Fruit fly (Drosophila melanogaster): ENCODE results near the gene CG7099.

CG7099 gene

dm6 chr2L:13367378-13367777 lies 20.0 kb upstream of the CG7099 start, which contains the start of gene Tap42 (continued):
- TF ChIP-seq MBD-R2 (GFP tag; IDR thresholded peaks at IDR 0.05) (peak; percentile 76), BEAF-32 (GFP tag; optimal IDR thresholded peaks at IDR 0.05) (peak; percentile 10), CG34376 (GFP tag; optimal IDR thresholded peaks at IDR 0.05) (peak; percentile 35), rib (GFP tag; IDR thresholded peaks at IDR 0.05) (peak; percentile 81; the same call in 1 of the 2 replicates), CG8924 (tag; optimal IDR thresholded peaks at IDR 0.05) (peak; percentile 27), CG10959 (GFP tag; IDR thresholded peaks at IDR 0.05) (no peak), CG7839 (tag; optimal IDR thresholded peaks at IDR 0.05) (peak; percentile 12), nerfin-1 (tag; optimal IDR thresholded peaks at IDR 0.05) (peak; percentile 41), CG13894 (tag; optimal IDR thresholded peaks at IDR 0.05) (peak; percentile 31), CG15479 (GFP tag; optimal IDR thresholded peaks at IDR 0.05) (peak; percentile 24), Dad (GFP tag; optimal IDR thresholded peaks at IDR 0.05) (no peak), ase (GFP tag; IDR thresholded peaks at IDR 0.05) (no peak), CG16779 (GFP tag; IDR thresholded peaks at IDR 0.05) (no peak), CG12659 (GFP tag; optimal IDR thresholded peaks at IDR 0.05) (peak; percentile 53), CG32767 (GFP tag; IDR thresholded peaks at IDR 0.05) (no peak), CG30403 (GFP tag; optimal IDR thresholded peaks at IDR 0.05) (peak; percentile 36), tna (GFP tag; IDR thresholded peaks at IDR 0.05; ENCODE audit: partially characterized antibody) (no peak), trem (tag; optimal IDR thresholded peaks at IDR 0.05) (peak; percentile 22), insv (GFP tag; optimal IDR thresholded peaks at IDR 0.05) (no peak), Blimp-1 (GFP tag; optimal IDR thresholded peaks at IDR 0.05) (no peak), MESR4 (GFP tag; optimal IDR thresholded peaks at IDR 0.05) (peak; percentile 40), CG10267 (tag; optimal IDR thresholded peaks at IDR 0.05) (peak; percentile 49), nerfin-2 (GFP tag; IDR thresholded peaks at IDR 0.05; ENCODE audit: partially characterized antibody) (no peak), CG17385 (GFP tag; optimal IDR thresholded peaks at IDR 0.05) (peak; percentile 3), CG11560 (tag; IDR thresholded peaks at IDR 0.05) (no peak), CG15269 (tag; optimal IDR thresholded peaks at IDR 0.05) (peak; percentile 40), CG6272 (GFP tag; IDR thresholded peaks at IDR 0.05) (no peak), Spps (tag; optimal IDR thresholded peaks at IDR 0.05) (no peak), stc (GFP tag; IDR thresholded peaks at IDR 0.05) (no peak), CG15514 (GFP tag; optimal IDR thresholded peaks at IDR 0.05) (peak; percentile 54), Trl (optimal IDR thresholded peaks at IDR 0.05) (no peak), Trl (GFP tag; optimal IDR thresholded peaks at IDR 0.05) (no peak), CG2120 (GFP tag; optimal IDR thresholded peaks at IDR 0.05) (peak; percentile 62), Hr39 (optimal IDR thresholded peaks at IDR 0.05) (no peak), en (GFP tag; optimal IDR thresholded peaks at IDR 0.05) (no peak), ind (GFP tag; optimal IDR thresholded peaks at IDR 0.05) (no peak), Xbp1 (GFP tag; optimal IDR thresholded peaks at IDR 0.05) (peak; percentile 28), HLH4C (GFP tag; IDR thresholded peaks at IDR 0.05; ENCODE audit: partially characterized antibody) (no peak), CG42726 (GFP tag; IDR thresholded peaks at IDR 0.05; ENCODE audit: partially characterized antibody) (no peak), lilli (GFP tag; optimal IDR thresholded peaks at IDR 0.05) (peak; percentile 51), CG18011 (GFP tag; optimal IDR thresholded peaks at IDR 0.05) (no peak), Adf1 (GFP tag; IDR thresholded peaks at IDR 0.05) (peak; percentile 25; the same call in 1 of the 2 replicates), kay (GFP tag; optimal IDR thresholded peaks at IDR 0.05) (no peak), B-H2 (GFP tag; optimal IDR thresholded peaks at IDR 0.05) (peak; percentile 26), CG13296 (GFP tag; optimal IDR thresholded peaks at IDR 0.05) (peak; percentile 33), Dek (tag; optimal IDR thresholded peaks at IDR 0.05) (peak; percentile 26), H2.0 (GFP tag; IDR thresholded peaks at IDR 0.05) (no peak), ci (GFP tag; IDR thresholded peaks at IDR 0.05) (no peak), Rfx (GFP tag; IDR thresholded peaks at IDR 0.05) (peak; percentile 61), crp (GFP tag; optimal IDR thresholded peaks at IDR 0.05) (peak; percentile 27 to 90), stwl (tag; optimal IDR thresholded peaks at IDR 0.05) (peak; percentile 27)

Measured in whole organism, embryonic.